Worm (Caenorhabditis elegans) whole organism, young adult: ENCODE data around the gene T01B4.3.

Experiments
- B0261.1 ChIP-seq: sonication (generic microtip); optimal IDR thresholded peaks from 2 replicates; lab custom pipeline; 2016; ENCODE audit warnings: mild to moderate bottlenecking, missing genetic modification characterization, moderate library complexity, missing compliant biosample characterization
- F23B12.7 ChIP-seq: sonication (generic microtip); optimal IDR thresholded peaks from 2 replicates; lab custom pipeline; 2017; ENCODE audit warnings: missing genetic modification characterization, mild to moderate bottlenecking, missing compliant biosample characterization, antibody characterized with exemption, moderate library complexity; ENCODE audit not compliant: insufficient read depth
- ama-1 ChIP-seq, 3 experiments: fragments of 150-350 bp in 1 of 3; sonication (generic microtip) in 2 of 3; optimal IDR thresholded peaks; 2 replicates each; lab custom pipeline; 2014 to 2018; ENCODE audit warnings: missing biosample characterization in 2 of 3, missing genetic modification characterization in 2 of 3, missing genetic modification reagents in 2 of 3
- ceh-91 ChIP-seq: fragments of 200-800 bp; sonication (Bioruptor generic); IDR thresholded peaks from 2 replicates; pipeline ENCODE4 v1.3.6; 2022; ENCODE audit warnings: missing genetic modification reagents, missing genetic modification characterization, missing compliant biosample characterization
- efl-1 ChIP-seq: fragments of 150-350 bp; optimal IDR thresholded peaks from 2 replicates; lab custom pipeline; 2014; ENCODE audit warnings: missing biosample characterization, missing genetic modification reagents, missing genetic modification characterization
- ets-4 ChIP-seq: fragments of 200-800 bp; sonication (Bioruptor generic); optimal IDR thresholded peaks from 2 replicates; lab custom pipeline; 2018; ENCODE audit warnings: mild to moderate bottlenecking, missing genetic modification characterization, missing compliant biosample characterization
- him-1 ChIP-seq: sonication (generic microtip); optimal IDR thresholded peaks from 2 replicates; lab custom pipeline; 2016; ENCODE audit warnings: missing genotype, missing genetic modification reagents, missing genetic modification characterization, missing compliant biosample characterization
- unc-62 ChIP-seq: fragments of 150-350 bp; optimal IDR thresholded peaks from 2 replicates; lab custom pipeline; 2014; ENCODE audit warnings: missing biosample characterization, missing genetic modification reagents, missing genetic modification characterization
- zim-3 ChIP-seq: sonication (generic microtip); optimal IDR thresholded peaks from 2 replicates; lab custom pipeline; 2017; ENCODE audit warnings: mild to moderate bottlenecking, missing genetic modification characterization, moderate library complexity, missing compliant biosample characterization

DNA sequence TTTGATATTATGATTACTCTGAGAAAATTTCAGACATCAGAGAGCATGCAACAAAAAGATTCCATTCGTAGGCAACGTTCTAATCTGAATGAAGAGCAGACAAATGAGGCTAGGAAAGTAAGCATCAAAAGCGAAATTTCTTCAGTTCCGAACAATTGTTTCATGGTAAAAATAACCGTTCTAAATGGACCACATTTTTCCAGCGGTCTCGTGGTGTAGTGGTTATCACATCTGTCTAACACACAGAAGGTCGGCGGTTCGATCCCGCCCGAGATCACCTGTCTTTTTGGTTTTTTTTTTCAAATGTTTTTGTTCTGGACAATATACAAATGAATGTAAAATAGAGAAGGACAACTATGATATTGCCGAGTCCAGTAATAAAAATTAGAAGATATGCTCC lies 17.7 kb downstream of the T01B4.3 start, which contains the start of gene twk-21:
- TF ChIP-seq ama-1 (optimal IDR thresholded peaks at IDR 0.05; lab: Kevin White, UChicago): no peak
- TF ChIP-seq ama-1 (GFP tag; optimal IDR thresholded peaks at IDR 0.05; lab: Kevin White, UChicago): no peak
- no peak for TF ChIP-seq zim-3 (tag; lab: Kevin White, UChicago)
- TF ChIP-seq him-1 (tag; lab: Kevin White, UChicago): no peak
- TF ChIP-seq F23B12.7 (tag; lab: Kevin White, UChicago): no peak
- no peak for TF ChIP-seq unc-62 (GFP tag; lab: Kevin White, UChicago)
- no peak for TF ChIP-seq ceh-91 (GFP tag; lab: Robert Waterston, UW)
- TF ChIP-seq efl-1: no peak
- no peak for TF ChIP-seq ets-4 (GFP tag; lab: Kevin White, UChicago)
- TF ChIP-seq B0261.1 (tag; lab: Kevin White, UChicago): no peak
